Worm (Caenorhabditis elegans) whole organism, late embryonic: Measurements from ENCODE around the gene F25F2.1.

Source experiments
- C38D4.7 ChIP-seq: fragments of 200-800 bp; sonication (Bioruptor generic); optimal IDR thresholded peaks from 2 replicates; lab custom pipeline; 2018; ENCODE audit warnings: mild to moderate bottlenecking, missing genetic modification characterization, moderate library complexity, missing compliant biosample characterization
- Y22D7AL.16 ChIP-seq: sonication (generic microtip); optimal IDR thresholded peaks from 2 replicates; lab custom pipeline; 2016; ENCODE audit warnings: missing genetic modification characterization, missing compliant biosample characterization
- ahr-1 ChIP-seq: sonication (generic microtip); optimal IDR thresholded peaks from 2 replicates; lab custom pipeline; 2016; ENCODE audit warnings: missing genetic modification characterization, missing compliant biosample characterization
- ama-1 ChIP-seq: fragments of 150-350 bp; optimal IDR thresholded peaks from 2 replicates; lab custom pipeline; 2014
- ceh-18 ChIP-seq: sonication (generic microtip); optimal IDR thresholded peaks from 2 replicates; lab custom pipeline; 2016; ENCODE audit warnings: missing genetic modification characterization, missing compliant biosample characterization
- ceh-19 ChIP-seq: fragments of 200-800 bp; sonication (Bioruptor generic); optimal IDR thresholded peaks from 2 replicates; lab custom pipeline; 2018; ENCODE audit warnings: mild to moderate bottlenecking, missing genetic modification characterization, missing compliant biosample characterization
- ceh-24 ChIP-seq: sonication (generic microtip); optimal IDR thresholded peaks from 2 replicates; lab custom pipeline; 2016; ENCODE audit warnings: mild to moderate bottlenecking, missing genetic modification characterization, missing compliant biosample characterization
- ceh-30 ChIP-seq: fragments of 150-350 bp; optimal IDR thresholded peaks from 2 replicates; lab custom pipeline; 2014; ENCODE audit warnings: missing biosample characterization, missing genetic modification characterization
- ceh-31 ChIP-seq: sonication (generic microtip); optimal IDR thresholded peaks from 2 replicates; lab custom pipeline; 2016; ENCODE audit warnings: missing genetic modification characterization, missing compliant biosample characterization
- ceh-45 ChIP-seq: fragments of 200-800 bp; sonication (Bioruptor generic); IDR thresholded peaks from 2 replicates; pipeline ENCODE4 v1.3.6; 2022; ENCODE audit warnings: missing genetic modification reagents, missing genetic modification characterization, missing compliant biosample characterization
- ceh-6 ChIP-seq: fragments of 200-800 bp; sonication (Bioruptor generic); optimal IDR thresholded peaks from 2 replicates; lab custom pipeline; 2018; ENCODE audit warnings: mild to moderate bottlenecking, missing genetic modification characterization, missing compliant biosample characterization
- che-1 ChIP-seq: sonication (generic microtip); optimal IDR thresholded peaks from 2 replicates; lab custom pipeline; 2016; ENCODE audit warnings: mild to moderate bottlenecking, missing genetic modification characterization, missing compliant biosample characterization
- dmd-4 ChIP-seq: sonication (generic microtip); optimal IDR thresholded peaks from 2 replicates; lab custom pipeline; 2016; ENCODE audit warnings: borderline replicate concordance, missing genetic modification characterization, missing compliant biosample characterization
- dve-1 ChIP-seq: sonication (generic microtip); optimal IDR thresholded peaks from 2 replicates; lab custom pipeline; 2017; ENCODE audit warnings: antibody characterized with exemption, mild to moderate bottlenecking, missing genetic modification characterization, missing compliant biosample characterization
- elt-2 ChIP-seq: sonication (generic microtip); optimal IDR thresholded peaks from 2 replicates; lab custom pipeline; 2016; ENCODE audit warnings: missing genetic modification reagents, missing genetic modification characterization, missing compliant biosample characterization
- ets-4 ChIP-seq: sonication (generic microtip); optimal IDR thresholded peaks from 2 replicates; lab custom pipeline; 2016; ENCODE audit warnings: missing genetic modification characterization, missing compliant biosample characterization
- fkh-6 ChIP-seq: sonication (generic microtip); optimal IDR thresholded peaks from 2 replicates; lab custom pipeline; 2016; ENCODE audit warnings: missing genetic modification characterization, missing compliant biosample characterization
- gmeb-2 ChIP-seq: sonication (generic microtip); optimal IDR thresholded peaks from 2 replicates; lab custom pipeline; 2016; ENCODE audit warnings: missing genetic modification characterization, inconsistent platforms, missing compliant biosample characterization
- hlh-13 ChIP-seq: fragments of 200-800 bp; sonication (Bioruptor generic); optimal IDR thresholded peaks from 2 replicates; lab custom pipeline; 2018; ENCODE audit warnings: mild to moderate bottlenecking, missing genetic modification characterization, missing compliant biosample characterization
- hlh-15 ChIP-seq: sonication (generic microtip); optimal IDR thresholded peaks from 2 replicates; lab custom pipeline; 2016; ENCODE audit warnings: missing genetic modification characterization, missing compliant biosample characterization
- hlh-30 ChIP-seq: sonication (generic microtip); optimal IDR thresholded peaks from 2 replicates; lab custom pipeline; 2017; ENCODE audit warnings: antibody characterized with exemption, missing genetic modification characterization, missing compliant biosample characterization; ENCODE audit not compliant: insufficient read depth
- hlh-6 ChIP-seq: sonication (generic microtip); optimal IDR thresholded peaks from 2 replicates; lab custom pipeline; 2016; ENCODE audit warnings: missing genotype, missing genetic modification characterization, missing compliant biosample characterization
- lin-11 ChIP-seq: fragments of 200-800 bp; sonication (Bioruptor generic); optimal IDR thresholded peaks from 2 replicates; lab custom pipeline; 2018; ENCODE audit warnings: mild to moderate bottlenecking, missing genetic modification characterization, missing compliant biosample characterization
- nfya-1 ChIP-seq: sonication (generic microtip); optimal IDR thresholded peaks from 2 replicates; lab custom pipeline; 2017; ENCODE audit warnings: missing genetic modification characterization, mild to moderate bottlenecking, missing compliant biosample characterization, antibody characterized with exemption, moderate library complexity
- nhr-11 ChIP-seq: fragments of 150-350 bp; optimal IDR thresholded peaks from 2 replicates; lab custom pipeline; 2014; ENCODE audit warnings: missing biosample characterization, missing genetic modification characterization
- pag-3 ChIP-seq: sonication (generic microtip); optimal IDR thresholded peaks from 2 replicates; lab custom pipeline; 2016; ENCODE audit warnings: missing compliant biosample characterization, missing genetic modification characterization, borderline replicate concordance
- pha-2 ChIP-seq: sonication (generic microtip); optimal IDR thresholded peaks from 2 replicates; lab custom pipeline; 2017; ENCODE audit warnings: mild to moderate bottlenecking, missing genetic modification characterization, missing compliant biosample characterization
- pha-4 ChIP-seq: fragments of 150-350 bp; optimal IDR thresholded peaks from 2 replicates; lab custom pipeline; 2018; ENCODE audit warnings: missing biosample characterization, missing genetic modification reagents, missing genetic modification characterization
- pqm-1 ChIP-seq: sonication (generic microtip); optimal IDR thresholded peaks from 2 replicates; lab custom pipeline; 2016; ENCODE audit warnings: missing genetic modification characterization, missing compliant biosample characterization
- pros-1 ChIP-seq: fragments of 150-350 bp; optimal IDR thresholded peaks from 2 replicates; lab custom pipeline; 2014; ENCODE audit warnings: missing biosample characterization, missing genetic modification reagents, missing genetic modification characterization
- ref-2 ChIP-seq: sonication (generic microtip); optimal IDR thresholded peaks from 2 replicates; lab custom pipeline; 2016; ENCODE audit warnings: missing genetic modification characterization, missing compliant biosample characterization
- rnt-1 ChIP-seq: sonication (generic microtip); optimal IDR thresholded peaks from 2 replicates; lab custom pipeline; 2016; ENCODE audit warnings: missing genetic modification characterization, missing compliant biosample characterization
- sdc-2 ChIP-seq: sonication (generic microtip); optimal IDR thresholded peaks from 2 replicates; lab custom pipeline; 2016; ENCODE audit warnings: missing genotype, missing genetic modification characterization, missing compliant biosample characterization
- sox-4 ChIP-seq: sonication (generic microtip); optimal IDR thresholded peaks from 2 replicates; lab custom pipeline; 2017; ENCODE audit warnings: mild to moderate bottlenecking, missing genetic modification characterization, inconsistent platforms, missing compliant biosample characterization
- syd-9 ChIP-seq: sonication (generic microtip); optimal IDR thresholded peaks from 2 replicates; lab custom pipeline; 2016; ENCODE audit warnings: mild to moderate bottlenecking, missing genetic modification characterization, moderate library complexity, missing compliant biosample characterization
- tbx-2 ChIP-seq: sonication (generic microtip); optimal IDR thresholded peaks from 2 replicates; lab custom pipeline; 2016; ENCODE audit warnings: missing genetic modification characterization, missing compliant biosample characterization
- tbx-7 ChIP-seq: sonication (generic microtip); optimal IDR thresholded peaks from 2 replicates; lab custom pipeline; 2016; ENCODE audit warnings: missing genotype, missing genetic modification characterization, missing compliant biosample characterization
- ttx-3 ChIP-seq: sonication (generic microtip); optimal IDR thresholded peaks from 2 replicates; lab custom pipeline; 2016; ENCODE audit warnings: missing genetic modification reagents, missing genetic modification characterization, missing compliant biosample characterization
- unc-42 ChIP-seq: sonication (generic microtip); optimal IDR thresholded peaks from 2 replicates; lab custom pipeline; 2016; ENCODE audit warnings: missing genotype, missing genetic modification characterization, missing compliant biosample characterization
- unc-86 ChIP-seq: sonication (generic microtip); optimal IDR thresholded peaks from 2 replicates; lab custom pipeline; 2016; ENCODE audit warnings: missing genetic modification characterization, missing compliant biosample characterization
- zip-5 ChIP-seq: sonication (generic microtip); optimal IDR thresholded peaks from 2 replicates; lab custom pipeline; 2016; ENCODE audit warnings: missing genetic modification characterization, missing compliant biosample characterization

Gene F25F2.1

ce11 chrIII:4542362-4542931, 33.8 kb downstream of the F25F2.1 start, which contains the start of the genes mrps-34 and cisd-3.1 (continued):
- TF ChIP-seq rnt-1 = no peak
- TF ChIP-seq gmeb-2 (tag; lab: Kevin White, UChicago) = no peak
- peak; percentile 66 for TF ChIP-seq elt-2 (tag; lab: Kevin White, UChicago)
- peak; percentile 25 for TF ChIP-seq ttx-3
- TF ChIP-seq dmd-4 = no peak
- TF ChIP-seq syd-9 (tag; lab: Kevin White, UChicago) = no peak
- TF ChIP-seq C38D4.7 (GFP tag; lab: Kevin White, UChicago) = no peak
- no peak for TF ChIP-seq unc-86
- no peak for TF ChIP-seq ama-1 (lab: Kevin White, UChicago)
- peak; percentile 49 for TF ChIP-seq nfya-1 (tag; lab: Kevin White, UChicago)
- TF ChIP-seq pha-2 (tag; lab: Kevin White, UChicago) = peak; percentile 30
- TF ChIP-seq sox-4 = peak; percentile 2
- no peak for TF ChIP-seq pag-3 (tag; lab: Kevin White, UChicago)
- no peak for TF ChIP-seq ref-2 (tag; lab: Kevin White, UChicago)
- TF ChIP-seq hlh-15 (tag; lab: Kevin White, UChicago) = no peak
- no peak for TF ChIP-seq ceh-30
- TF ChIP-seq ceh-24 = no peak
- no peak for TF ChIP-seq ets-4 (tag; lab: Kevin White, UChicago)
- no peak for TF ChIP-seq hlh-6 (tag; lab: Kevin White, UChicago)
- no peak for TF ChIP-seq ceh-6 (GFP tag; lab: Kevin White, UChicago)
- no peak for TF ChIP-seq hlh-30 (tag; lab: Kevin White, UChicago)
- no peak for TF ChIP-seq pros-1
- TF ChIP-seq che-1 (tag; lab: Kevin White, UChicago) = peak; percentile 22
- TF ChIP-seq fkh-6 = no peak

ce11 chrIII:4544959-4545358, 36.3 kb downstream of the F25F2.1 start, which contains the start of gene M88.3:
TSS of gene M88.3 (minus strand) at chrIII:4545059.
- no peak for TF ChIP-seq Y22D7AL.16
- TF ChIP-seq nhr-11 (tag; lab: Kevin White, UChicago) = no peak
- TF ChIP-seq lin-11 = no peak
- no peak for TF ChIP-seq sdc-2 (tag; lab: Kevin White, UChicago)
- no peak for TF ChIP-seq ceh-19 (GFP tag; lab: Kevin White, UChicago)
- no peak for TF ChIP-seq sox-4
- no peak for TF ChIP-seq ceh-18 (tag; lab: Kevin White, UChicago)

- TF ChIP-seq C38D4.7 (GFP tag; lab: Kevin White, UChicago) (no peak), ceh-45 (GFP tag; lab: Robert Waterston, UW) (no peak), unc-42 (no peak), hlh-13 (GFP tag; lab: Kevin White, UChicago) (no peak), pqm-1 (tag; lab: Kevin White, UChicago) (no peak), ceh-31 (tag; lab: Kevin White, UChicago) (no peak), zip-5 (tag; lab: Kevin White, UChicago) (no peak), hlh-6 (tag; lab: Kevin White, UChicago) (no peak), tbx-7 (no peak), unc-86 (no peak), tbx-2 (tag; lab: Kevin White, UChicago) (no peak), ahr-1 (tag; lab: Kevin White, UChicago) (no peak), ceh-30 (no peak), pha-4 (tag; lab: Kevin White, UChicago) (no peak), dve-1 (tag; lab: Kevin White, UChicago) (no peak), pag-3 (tag; lab: Kevin White, UChicago) (no peak)
- TF ChIP-seq, all 69 proteins: peak for 0
Measured at ce11 chrIII:4548739-4549138, 40.1 kb downstream of the F25F2.1 start, which contains the start of gene M88.4. TSS of gene M88.4 (plus strand) at chrIII:4549039.
